Fruit fly (Drosophila melanogaster) whole organism, embryonic: ENCODE results near the gene CSN3.
A peak's percentile ranks its signal among the peaks of the same experiment; 100 is the strongest.

Experiments
- Abd-B ChIP-seq: fragments of 200-800 bp; sonication (Bioruptor generic); optimal IDR thresholded peaks from 2 replicates; lab custom pipeline; 2018; ENCODE audit warnings: missing biosample characterization, mild to moderate bottlenecking, missing genetic modification characterization, moderate library complexity
- Ada2b ChIP-seq: fragments of 200-800 bp; sonication (Bioruptor generic); IDR thresholded peaks from 2 replicates; pipeline ENCODE4 v1.3.6; 2022; ENCODE audit warnings: missing biosample characterization, missing genetic modification characterization
- Atf6 ChIP-seq: fragments of 200-800 bp; sonication (Bioruptor generic); IDR thresholded peaks from 2 replicates; pipeline ENCODE4 v1.3.6; 2022; ENCODE audit warnings: missing biosample characterization, missing genetic modification characterization
- CG11085 ChIP-seq: fragments of 200-800 bp; sonication (Bioruptor generic); IDR thresholded peaks from 2 replicates; pipeline ENCODE4 v1.3.6; 2022; ENCODE audit warnings: missing biosample characterization, missing genetic modification characterization
- CG11456 ChIP-seq: fragments of 200-800 bp; sonication (Bioruptor generic); IDR thresholded peaks from 3 replicates; pipeline ENCODE4 v1.3.6; 2022; ENCODE audit warnings: missing biosample characterization, missing genetic modification characterization
- CG11723 ChIP-seq: fragments of 200-800 bp; sonication (Bioruptor generic); optimal IDR thresholded peaks from 2 replicates; lab custom pipeline; 2017; ENCODE audit warnings: missing biosample characterization, mild to moderate bottlenecking, missing genetic modification characterization
- CG12769 ChIP-seq: fragments of 200-800 bp; sonication (Bioruptor generic); optimal IDR thresholded peaks from 2 replicates; lab custom pipeline; 2019; ENCODE audit warnings: missing biosample characterization, mild to moderate bottlenecking, missing genetic modification characterization, moderate library complexity
- CG13775 ChIP-seq: fragments of 200-800 bp; sonication (Bioruptor generic); optimal IDR thresholded peaks from 3 replicates; lab custom pipeline; 2017; ENCODE audit warnings: missing biosample characterization, mild to moderate bottlenecking, missing genetic modification characterization
- CG15514 ChIP-seq: fragments of 200-800 bp; sonication (Bioruptor generic); optimal IDR thresholded peaks from 3 replicates; lab custom pipeline; 2017; ENCODE audit warnings: missing biosample characterization, missing genetic modification characterization, mild to moderate bottlenecking, moderate library complexity, missing genetic modification reagents
- CG16779 ChIP-seq: fragments of 200-800 bp; sonication (Bioruptor generic); IDR thresholded peaks from 2 replicates; pipeline ENCODE4 v1.3.6; 2022; ENCODE audit warnings: missing biosample characterization, missing genetic modification characterization
- CG2129 ChIP-seq: fragments of 200-800 bp; sonication (Bioruptor generic); IDR thresholded peaks from 2 replicates; pipeline ENCODE4 v1.3.6; 2022; ENCODE audit warnings: missing biosample characterization, missing genetic modification characterization; ENCODE audit not compliant: partially characterized antibody
- CG30403 ChIP-seq: fragments of 200-800 bp; sonication (Bioruptor generic); optimal IDR thresholded peaks from 3 replicates; lab custom pipeline; 2016; ENCODE audit warnings: missing biosample characterization, missing genetic modification characterization
- CG32532 ChIP-seq: fragments of 200-800 bp; sonication (Bioruptor generic); IDR thresholded peaks from 2 replicates; pipeline ENCODE4 v1.3.6; 2022; ENCODE audit warnings: missing biosample characterization, missing genetic modification characterization
- CG4707 ChIP-seq: fragments of 200-800 bp; sonication (Bioruptor generic); optimal IDR thresholded peaks from 2 replicates; lab custom pipeline; 2018; ENCODE audit warnings: missing biosample characterization, mild to moderate bottlenecking, missing genetic modification characterization, moderate library complexity
- CG6689 ChIP-seq: fragments of 200-800 bp; sonication (Bioruptor generic); IDR thresholded peaks from 2 replicates; pipeline ENCODE4 v1.3.6; 2022; ENCODE audit warnings: missing biosample characterization, missing genetic modification characterization
- CG6791 ChIP-seq: fragments of 200-800 bp; sonication (Bioruptor generic); IDR thresholded peaks from 3 replicates; pipeline ENCODE4 v1.3.6; 2022; ENCODE audit warnings: missing biosample characterization, missing genetic modification characterization; ENCODE audit not compliant: partially characterized antibody
- CG6813 ChIP-seq: fragments of 200-800 bp; sonication (Bioruptor generic); optimal IDR thresholded peaks from 2 replicates; lab custom pipeline; 2017; ENCODE audit warnings: missing biosample characterization, missing genetic modification characterization, mild to moderate bottlenecking, moderate library complexity, missing genetic modification reagents
- CG8944 ChIP-seq: fragments of 200-800 bp; sonication (Bioruptor generic); optimal IDR thresholded peaks from 3 replicates; lab custom pipeline; 2016; ENCODE audit warnings: missing biosample characterization, missing genetic modification characterization
- CHES-1-like ChIP-seq: fragments of 200-800 bp; sonication (Bioruptor generic); optimal IDR thresholded peaks from 2 replicates; lab custom pipeline; 2016; ENCODE audit warnings: missing biosample characterization, missing genetic modification characterization
- D19A ChIP-seq: fragments of 200-800 bp; optimal IDR thresholded peaks from 3 replicates; lab custom pipeline; 2019; ENCODE audit warnings: missing biosample characterization, mild to moderate bottlenecking, missing genetic modification characterization, moderate library complexity
- Deaf1 ChIP-seq: fragments of 200-800 bp; optimal IDR thresholded peaks from 3 replicates; lab custom pipeline; 2019; ENCODE audit warnings: missing biosample characterization, mild to moderate bottlenecking, missing genetic modification characterization, moderate library complexity
- Dip3 ChIP-seq: fragments of 200-800 bp; sonication (Bioruptor generic); optimal IDR thresholded peaks from 3 replicates; lab custom pipeline; 2016; ENCODE audit warnings: missing biosample characterization, missing genetic modification characterization
- E2f2 ChIP-seq: fragments of 200-800 bp; sonication (Bioruptor generic); IDR thresholded peaks from 2 replicates; pipeline ENCODE4 v1.3.6; 2022; ENCODE audit warnings: missing biosample characterization, missing genetic modification characterization
- Eip74EF ChIP-seq, 2 experiments: fragments of 200-800 bp in 1 of 2; fragments of >200 bp in 1 of 2; sonication (Bioruptor generic) in 1 of 2; optimal IDR thresholded peaks; 2 replicates each; lab custom pipeline; 2017 to 2019; ENCODE audit warnings: missing biosample characterization in 2 of 2, missing genetic modification characterization in 2 of 2, mild to moderate bottlenecking in 1 of 2, moderate library complexity in 1 of 2
- GATAe ChIP-seq: fragments of 200-800 bp; sonication (Bioruptor generic); conservative IDR thresholded peaks from 2 replicates; pipeline ENCODE4 v1.3.6; 2022; ENCODE audit warnings: missing biosample characterization, missing genetic modification characterization
- HLHmδ ChIP-seq: fragments of 200-800 bp; sonication (Bioruptor generic); optimal IDR thresholded peaks from 2 replicates; lab custom pipeline; 2018; ENCODE audit warnings: missing biosample characterization, mild to moderate bottlenecking, missing genetic modification characterization, moderate library complexity
- HmgD ChIP-seq: fragments of 200-800 bp; sonication (Bioruptor generic); optimal IDR thresholded peaks from 3 replicates; lab custom pipeline; 2016; ENCODE audit warnings: missing biosample characterization, missing genetic modification characterization
- Hmr ChIP-seq: fragments of 200-800 bp; sonication (Bioruptor generic); optimal IDR thresholded peaks from 3 replicates; lab custom pipeline; 2017; ENCODE audit warnings: mild to moderate bottlenecking, missing biosample characterization, missing genetic modification reagents, missing genetic modification characterization
- Kr ChIP-seq: fragments of 200-800 bp; sonication (Bioruptor generic); optimal IDR thresholded peaks from 2 replicates; lab custom pipeline; 2017; ENCODE audit warnings: missing biosample characterization, mild to moderate bottlenecking, missing genetic modification characterization
- NK7.1 ChIP-seq: fragments of 200-800 bp; sonication (Bioruptor generic); optimal IDR thresholded peaks from 3 replicates; lab custom pipeline; 2016; ENCODE audit warnings: missing biosample characterization, missing genetic modification characterization
- Nf-YB ChIP-seq: fragments of 200-800 bp; sonication (Bioruptor generic); optimal IDR thresholded peaks from 3 replicates; lab custom pipeline; 2019; ENCODE audit warnings: missing biosample characterization, mild to moderate bottlenecking, missing genetic modification characterization, moderate library complexity
- NfI ChIP-seq: fragments of 200-800 bp; sonication (Bioruptor generic); optimal IDR thresholded peaks from 3 replicates; lab custom pipeline; 2018; ENCODE audit warnings: missing biosample characterization, mild to moderate bottlenecking, missing genetic modification characterization, moderate library complexity
- Ptx1 ChIP-seq: fragments of 200-800 bp; sonication (Bioruptor generic); IDR thresholded peaks from 2 replicates; pipeline ENCODE4 v1.3.6; 2022; ENCODE audit warnings: missing biosample characterization, missing genetic modification characterization
- YL-1 ChIP-seq: fragments of 200-800 bp; sonication (Bioruptor generic); optimal IDR thresholded peaks from 3 replicates; lab custom pipeline; 2017; ENCODE audit warnings: missing biosample characterization, mild to moderate bottlenecking, missing genetic modification characterization
- chn ChIP-seq: fragments of 200-800 bp; sonication (Bioruptor generic); optimal IDR thresholded peaks from 2 replicates; lab custom pipeline; 2016; ENCODE audit warnings: missing biosample characterization, missing genetic modification characterization
- dan ChIP-seq: fragments of 200-800 bp; sonication (Bioruptor generic); IDR thresholded peaks from 2 replicates; pipeline ENCODE4 v1.3.6; 2022; ENCODE audit warnings: missing biosample characterization, missing genetic modification characterization
- danr ChIP-seq: fragments of 200-800 bp; sonication (Bioruptor generic); IDR thresholded peaks from 2 replicates; pipeline ENCODE4 v1.3.6; 2022; ENCODE audit warnings: missing biosample characterization, missing genetic modification characterization
- dati ChIP-seq: fragments of 200-800 bp; sonication (Bioruptor generic); IDR thresholded peaks from 2 replicates; pipeline ENCODE4 v1.3.6; 2022; ENCODE audit warnings: missing biosample characterization, missing genetic modification characterization
- dysf ChIP-seq: fragments of 200-800 bp; sonication (Bioruptor generic); IDR thresholded peaks from 3 replicates; pipeline ENCODE4 v1.3.6; 2022; ENCODE audit warnings: missing biosample characterization, missing genetic modification characterization
- fd102C ChIP-seq: fragments of 200-800 bp; sonication (Bioruptor generic); optimal IDR thresholded peaks from 2 replicates; lab custom pipeline; 2018; ENCODE audit warnings: missing biosample characterization, mild to moderate bottlenecking, missing genetic modification characterization, moderate library complexity
- knrl ChIP-seq: fragments of 200-800 bp; sonication (Bioruptor generic); IDR thresholded peaks from 3 replicates; pipeline ENCODE4 v1.3.6; 2022; ENCODE audit warnings: missing biosample characterization, missing genetic modification characterization; ENCODE audit not compliant: partially characterized antibody
- lab ChIP-seq: fragments of 200-800 bp; sonication (Bioruptor generic); optimal IDR thresholded peaks from 3 replicates; lab custom pipeline; 2017; ENCODE audit warnings: missing biosample characterization, missing genetic modification characterization, mild to moderate bottlenecking, moderate library complexity, missing genetic modification reagents
- luna ChIP-seq: fragments of 200-800 bp; sonication (Bioruptor generic); optimal IDR thresholded peaks from 2 replicates; lab custom pipeline; 2016; ENCODE audit warnings: missing biosample characterization, missing genetic modification characterization
- nmo ChIP-seq: fragments of 200-800 bp; sonication (Bioruptor generic); optimal IDR thresholded peaks from 2 replicates; lab custom pipeline; 2018; ENCODE audit warnings: missing biosample characterization, mild to moderate bottlenecking, missing genetic modification characterization, moderate library complexity
- pnt ChIP-seq: fragments of 200-800 bp; sonication (Bioruptor generic); optimal IDR thresholded peaks from 3 replicates; lab custom pipeline; 2016; ENCODE audit warnings: missing biosample characterization, missing genetic modification characterization
- psq ChIP-seq: fragments of 200-800 bp; sonication (Bioruptor generic); optimal IDR thresholded peaks from 2 replicates; lab custom pipeline; 2017; ENCODE audit warnings: missing biosample characterization, missing genetic modification characterization
- ranshi ChIP-seq: fragments of 200-800 bp; sonication (Bioruptor generic); IDR thresholded peaks from 2 replicates; pipeline ENCODE4 v1.3.6; 2022; ENCODE audit warnings: missing biosample characterization, missing genetic modification characterization
- repo ChIP-seq: fragments of 200-800 bp; sonication (Bioruptor generic); optimal IDR thresholded peaks from 2 replicates; lab custom pipeline; 2016; ENCODE audit warnings: missing biosample characterization, missing genetic modification characterization
- sug ChIP-seq: fragments of 200-800 bp; optimal IDR thresholded peaks from 2 replicates; lab custom pipeline; 2019; ENCODE audit warnings: missing biosample characterization, mild to moderate bottlenecking, missing genetic modification characterization, moderate library complexity
- twi ChIP-seq: fragments of 200-800 bp; optimal IDR thresholded peaks from 2 replicates; lab custom pipeline; 2019; ENCODE audit warnings: missing biosample characterization, mild to moderate bottlenecking, missing genetic modification characterization, moderate library complexity
- zfh2 ChIP-seq: fragments of 200-800 bp; sonication (Bioruptor generic); optimal IDR thresholded peaks from 2 replicates; lab custom pipeline; 2016; ENCODE audit warnings: missing biosample characterization, missing genetic modification characterization

Gene CSN3

dm6 chr3L:20848572-20848971 is 7.2 kb upstream of the CSN3 start:
- TF ChIP-seq CHES-1-like (GFP tag; lab: Kevin White, UChicago) (no peak), CG12769 (tag; lab: Kevin White, UChicago) (no peak), Hmr (GFP tag; lab: Kevin White, UChicago) (peak; percentile 24), knrl (GFP tag; lab: Robert Waterston, UW) (no peak), psq (GFP tag; lab: Kevin White, UChicago) (no peak), pnt (GFP tag; lab: Kevin White, UChicago) (no peak), CG6791 (no peak), chn (no peak), CG13775 (GFP tag; lab: Kevin White, UChicago) (no peak), Kr (GFP tag; lab: Kevin White, UChicago) (no peak), E2f2 (GFP tag; lab: Robert Waterston, UW) (no peak), danr (GFP tag; lab: Robert Waterston, UW) (no peak), CG11456 (GFP tag; lab: Robert Waterston, UW) (peak; percentile 61; the same call in 1 of the 3 replicates), CG11085 (no peak), CG8944 (GFP tag; lab: Kevin White, UChicago) (no peak), CG16779 (GFP tag; lab: Robert Waterston, UW) (no peak), CG6689 (0 out of 2 replicates have a peak, but pooled peaks have one; percentile 28), fd102C (GFP tag; lab: Kevin White, UChicago) (no peak), CG15514 (GFP tag; lab: Kevin White, UChicago) (peak; percentile 17), YL-1 (GFP tag; lab: Kevin White, UChicago) (no peak), dan (no peak), nmo (GFP tag; lab: Kevin White, UChicago) (no peak), CG6813 (GFP tag; lab: Kevin White, UChicago) (no peak), GATAe (GFP tag; lab: Robert Waterston, UW) (0 out of 2 replicates have a peak, but pooled peaks have one; percentile 12), NfI (peak; percentile 13), luna (no peak), twi (tag; lab: Kevin White, UChicago) (no peak), CG4707 (GFP tag; lab: Kevin White, UChicago) (no peak), Atf6 (GFP tag; lab: Robert Waterston, UW) (no peak), sug (tag; lab: Kevin White, UChicago) (no peak), CG2129 (GFP tag; lab: Robert Waterston, UW) (no peak), dati (GFP tag; lab: Robert Waterston, UW) (no peak), CG30403 (GFP tag; lab: Kevin White, UChicago) (no peak), dysf (GFP tag; lab: Robert Waterston, UW) (peak; percentile 48; the same call in 1 of the 3 replicates), HLHmδ (GFP tag; lab: Kevin White, UChicago) (no peak), Nf-YB (no peak), Ada2b (GFP tag; lab: Robert Waterston, UW) (peak; percentile 32; the same call in 1 of the 2 replicates), repo (GFP tag; lab: Kevin White, UChicago) (no peak), CG32532 (GFP tag; lab: Robert Waterston, UW) (0 out of 2 replicates have a peak, but pooled peaks have one; percentile 33), zfh2 (GFP tag; lab: Kevin White, UChicago) (no peak), CG11723 (GFP tag; lab: Kevin White, UChicago) (no peak), HmgD (GFP tag; lab: Kevin White, UChicago) (no peak), Eip74EF (GFP tag; optimal IDR thresholded peaks at IDR 0.05; lab: Kevin White, UChicago) (no peak), D19A (tag; lab: Kevin White, UChicago) (no peak), Ptx1 (GFP tag; lab: Robert Waterston, UW) (0 out of 2 replicates have a peak, but pooled peaks have one; percentile 39), Dip3 (GFP tag; lab: Kevin White, UChicago) (no peak), Abd-B (GFP tag; lab: Kevin White, UChicago) (no peak), NK7.1 (GFP tag; lab: Kevin White, UChicago) (no peak), ranshi (GFP tag; lab: Robert Waterston, UW) (no peak), Deaf1 (tag; lab: Kevin White, UChicago) (no peak), lab (peak; percentile 62)
